Fruit fly (Drosophila melanogaster) whole organism, embryonic: ENCODE data around the gene Hrb27C.

Source experiments
- Abd-B ChIP-seq: fragments of 200-800 bp; sonication (Bioruptor generic); optimal IDR thresholded peaks from 2 replicates; lab custom pipeline; 2018; ENCODE audit warnings: missing biosample characterization, mild to moderate bottlenecking, missing genetic modification characterization, moderate library complexity
- Bdp1 ChIP-seq: fragments of 200-800 bp; sonication (Bioruptor generic); optimal IDR thresholded peaks from 3 replicates; lab custom pipeline; 2016; ENCODE audit warnings: missing biosample characterization, missing genetic modification characterization
- CG11695 ChIP-seq: fragments of 200-800 bp; sonication (Bioruptor generic); IDR thresholded peaks from 3 replicates; pipeline ENCODE4 v1.3.6; 2022; ENCODE audit warnings: missing biosample characterization, missing genetic modification characterization
- CG14860 ChIP-seq: fragments of 200-800 bp; sonication (Bioruptor generic); IDR thresholded peaks from 3 replicates; pipeline ENCODE4 v1.3.6; 2022; ENCODE audit warnings: missing biosample characterization, missing genetic modification characterization; ENCODE audit not compliant: partially characterized antibody
- CG15011 ChIP-seq: fragments of 200-800 bp; sonication (Bioruptor generic); optimal IDR thresholded peaks from 3 replicates; lab custom pipeline; 2018; ENCODE audit warnings: missing biosample characterization, mild to moderate bottlenecking, missing genetic modification characterization
- CG15269 ChIP-seq: fragments of 200-800 bp; sonication (Bioruptor generic); optimal IDR thresholded peaks from 2 replicates; lab custom pipeline; 2018; ENCODE audit warnings: missing biosample characterization, mild to moderate bottlenecking, missing genetic modification characterization, moderate library complexity
- CG15601 ChIP-seq: fragments of 200-800 bp; sonication (Bioruptor generic); optimal IDR thresholded peaks from 3 replicates; lab custom pipeline; 2019; ENCODE audit warnings: missing biosample characterization, mild to moderate bottlenecking, missing genetic modification characterization, moderate library complexity
- CG1603 ChIP-seq: fragments of 200-800 bp; sonication (Bioruptor generic); optimal IDR thresholded peaks from 2 replicates; lab custom pipeline; 2019; ENCODE audit warnings: missing biosample characterization, mild to moderate bottlenecking, missing genetic modification characterization, moderate library complexity
- CG18764 ChIP-seq: fragments of 200-800 bp; sonication (Bioruptor generic); optimal IDR thresholded peaks from 3 replicates; lab custom pipeline; 2016; ENCODE audit warnings: missing biosample characterization, missing genetic modification characterization
- CG2199 ChIP-seq: fragments of 200-800 bp; sonication (Bioruptor generic); IDR thresholded peaks from 3 replicates; pipeline ENCODE4 v1.3.6; 2022; ENCODE audit warnings: missing biosample characterization, missing genetic modification characterization
- CG30020 ChIP-seq: fragments of 200-800 bp; optimal IDR thresholded peaks from 2 replicates; lab custom pipeline; 2019; ENCODE audit warnings: missing biosample characterization, mild to moderate bottlenecking, missing genetic modification characterization, moderate library complexity
- CG30403 ChIP-seq: fragments of 200-800 bp; sonication (Bioruptor generic); optimal IDR thresholded peaks from 3 replicates; lab custom pipeline; 2016; ENCODE audit warnings: missing biosample characterization, missing genetic modification characterization
- CG33557 ChIP-seq: fragments of 200-800 bp; sonication (Bioruptor generic); optimal IDR thresholded peaks from 2 replicates; lab custom pipeline; 2019; ENCODE audit warnings: missing biosample characterization, mild to moderate bottlenecking, missing genetic modification characterization, moderate library complexity
- CG43689 ChIP-seq: fragments of 200-800 bp; sonication (Bioruptor generic); IDR thresholded peaks from 2 replicates; pipeline ENCODE4 v1.3.6; 2022; ENCODE audit warnings: missing biosample characterization, missing genetic modification characterization
- CG4617 ChIP-seq: fragments of 200-800 bp; sonication (Bioruptor generic); optimal IDR thresholded peaks from 3 replicates; lab custom pipeline; 2016; ENCODE audit warnings: missing biosample characterization, missing genetic modification characterization, borderline replicate concordance
- CG7271 ChIP-seq: fragments of 200-800 bp; sonication (Bioruptor generic); optimal IDR thresholded peaks from 2 replicates; lab custom pipeline; 2018; ENCODE audit warnings: missing biosample characterization, mild to moderate bottlenecking, missing genetic modification characterization, moderate library complexity
- CG8359 ChIP-seq: fragments of 200-800 bp; sonication (Bioruptor generic); optimal IDR thresholded peaks from 2 replicates; lab custom pipeline; 2017; ENCODE audit warnings: missing biosample characterization, mild to moderate bottlenecking, missing genetic modification characterization, borderline replicate concordance
- CG8478 ChIP-seq: fragments of >200 bp; optimal IDR thresholded peaks from 2 replicates; lab custom pipeline; 2018
- CG9817 ChIP-seq: fragments of 200-800 bp; sonication (Bioruptor generic); optimal IDR thresholded peaks from 2 replicates; lab custom pipeline; 2018; ENCODE audit warnings: missing biosample characterization, mild to moderate bottlenecking, missing genetic modification characterization, moderate library complexity
- CTCF ChIP-seq: fragments of 200-800 bp; sonication (Bioruptor generic); optimal IDR thresholded peaks from 2 replicates; lab custom pipeline; 2017; ENCODE audit warnings: missing biosample characterization, mild to moderate bottlenecking, missing genetic modification characterization, moderate library complexity
- H15 ChIP-seq: fragments of 200-800 bp; sonication (Bioruptor generic); IDR thresholded peaks from 3 replicates; pipeline ENCODE4 v1.3.6; 2022; ENCODE audit warnings: missing biosample characterization, missing genetic modification characterization
- Hr78 ChIP-seq, 2 experiments: fragments of 200-800 bp in 1 of 2; fragments of >200 bp in 1 of 2; sonication (Bioruptor generic) in 1 of 2; optimal IDR thresholded peaks; 2 replicates each; lab custom pipeline; 2017 to 2019; ENCODE audit warnings: missing biosample characterization in 2 of 2, missing genetic modification characterization in 2 of 2, mild to moderate bottlenecking in 1 of 2, moderate library complexity in 1 of 2
- Jarid2 ChIP-seq: fragments of 200-800 bp; sonication (Bioruptor generic); optimal IDR thresholded peaks from 3 replicates; lab custom pipeline; 2017; ENCODE audit warnings: mild to moderate bottlenecking, missing biosample characterization, missing genetic modification reagents, missing genetic modification characterization
- MTF-1 ChIP-seq: fragments of 200-800 bp; sonication (Bioruptor generic); optimal IDR thresholded peaks from 2 replicates; lab custom pipeline; 2018; ENCODE audit warnings: missing biosample characterization, mild to moderate bottlenecking, missing genetic modification characterization, borderline replicate concordance
- Nf-YB ChIP-seq: fragments of 200-800 bp; sonication (Bioruptor generic); optimal IDR thresholded peaks from 3 replicates; lab custom pipeline; 2019; ENCODE audit warnings: missing biosample characterization, mild to moderate bottlenecking, missing genetic modification characterization, moderate library complexity
- Oaz ChIP-seq: fragments of 200-800 bp; sonication (Bioruptor generic); IDR thresholded peaks from 2 replicates; pipeline ENCODE4 v1.3.6; 2022; ENCODE audit warnings: missing biosample characterization, missing genetic modification characterization
- Rfx ChIP-seq: fragments of 200-800 bp; sonication (Bioruptor generic); IDR thresholded peaks from 2 replicates; pipeline ENCODE4 v1.3.6; 2022; ENCODE audit warnings: missing biosample characterization, missing genetic modification characterization
- Sin3A ChIP-seq: fragments of >200 bp; optimal IDR thresholded peaks from 2 replicates; lab custom pipeline; 2018
- Sry-δ ChIP-seq: fragments of 200-800 bp; sonication (Bioruptor generic); optimal IDR thresholded peaks from 2 replicates; lab custom pipeline; 2016; ENCODE audit warnings: missing biosample characterization, missing genetic modification characterization
- Trl ChIP-seq, 3 experiments: fragments of >200 bp in 2 of 3; fragments of 200-800 bp in 1 of 3; sonication (Bioruptor generic) in 1 of 3; optimal IDR thresholded peaks; 2 replicates in 1 of 3; 3 replicates in 2 of 3; lab custom pipeline; 2016 to 2017; ENCODE audit warnings: missing biosample characterization in 1 of 3, missing genetic modification characterization in 1 of 3
- YL-1 ChIP-seq: fragments of 200-800 bp; sonication (Bioruptor generic); optimal IDR thresholded peaks from 3 replicates; lab custom pipeline; 2017; ENCODE audit warnings: missing biosample characterization, mild to moderate bottlenecking, missing genetic modification characterization
- caup ChIP-seq: fragments of 200-800 bp; sonication (Bioruptor generic); optimal IDR thresholded peaks from 3 replicates; lab custom pipeline; 2017; ENCODE audit warnings: missing biosample characterization, mild to moderate bottlenecking, missing genetic modification characterization, moderate library complexity; ENCODE audit not compliant: severe bottlenecking
- dimm ChIP-seq: fragments of 200-800 bp; sonication (Bioruptor generic); IDR thresholded peaks from 2 replicates; pipeline ENCODE4 v1.3.6; 2022; ENCODE audit warnings: missing biosample characterization, missing genetic modification characterization
- disco-r ChIP-seq: fragments of 200-800 bp; sonication (Bioruptor generic); optimal IDR thresholded peaks from 2 replicates; lab custom pipeline; 2016; ENCODE audit warnings: missing biosample characterization, missing genetic modification characterization
- dpn ChIP-seq, 2 experiments: fragments of 200-800 bp; sonication (Bioruptor generic); optimal IDR thresholded peaks; 3 replicates each; lab custom pipeline; 2016; ENCODE audit warnings: missing biosample characterization in 2 of 2, missing genetic modification characterization in 2 of 2
- dysf ChIP-seq: fragments of 200-800 bp; sonication (Bioruptor generic); IDR thresholded peaks from 3 replicates; pipeline ENCODE4 v1.3.6; 2022; ENCODE audit warnings: missing biosample characterization, missing genetic modification characterization
- fd102C ChIP-seq: fragments of 200-800 bp; sonication (Bioruptor generic); optimal IDR thresholded peaks from 2 replicates; lab custom pipeline; 2018; ENCODE audit warnings: missing biosample characterization, mild to moderate bottlenecking, missing genetic modification characterization, moderate library complexity
- fd64A ChIP-seq: fragments of 200-800 bp; sonication (Bioruptor generic); optimal IDR thresholded peaks from 3 replicates; lab custom pipeline; 2018; ENCODE audit warnings: missing biosample characterization, mild to moderate bottlenecking, missing genetic modification characterization
- ind ChIP-seq: fragments of 200-800 bp; sonication (Bioruptor generic); optimal IDR thresholded peaks from 3 replicates; lab custom pipeline; 2016; ENCODE audit warnings: missing biosample characterization, missing genetic modification characterization
- inv ChIP-seq: fragments of 200-800 bp; sonication (Bioruptor generic); IDR thresholded peaks from 2 replicates; pipeline ENCODE4 v1.3.6; 2022; ENCODE audit warnings: missing biosample characterization, missing genetic modification characterization; ENCODE audit not compliant: partially characterized antibody
- jing ChIP-seq: fragments of 200-800 bp; sonication (Bioruptor generic); optimal IDR thresholded peaks from 2 replicates; lab custom pipeline; 2018; ENCODE audit warnings: missing biosample characterization, mild to moderate bottlenecking, missing genetic modification characterization
- p53 ChIP-seq: fragments of 200-800 bp; sonication (Bioruptor generic); optimal IDR thresholded peaks from 2 replicates; lab custom pipeline; 2016; ENCODE audit warnings: missing biosample characterization, missing genetic modification characterization
- ranshi ChIP-seq: fragments of 200-800 bp; sonication (Bioruptor generic); IDR thresholded peaks from 2 replicates; pipeline ENCODE4 v1.3.6; 2022; ENCODE audit warnings: missing biosample characterization, missing genetic modification characterization
- rib ChIP-seq: fragments of 200-800 bp; sonication (Bioruptor generic); IDR thresholded peaks from 2 replicates; pipeline ENCODE4 v1.3.6; 2022; ENCODE audit warnings: missing biosample characterization, missing genetic modification characterization
- so ChIP-seq: fragments of 200-800 bp; sonication (Bioruptor generic); IDR thresholded peaks from 3 replicates; pipeline ENCODE4 v1.3.6; 2022; ENCODE audit warnings: missing biosample characterization, missing genetic modification characterization
- stwl ChIP-seq: fragments of 200-800 bp; sonication (Bioruptor generic); optimal IDR thresholded peaks from 3 replicates; lab custom pipeline; 2018; ENCODE audit warnings: missing biosample characterization, mild to moderate bottlenecking, missing genetic modification characterization, moderate library complexity
- tll ChIP-seq, 2 experiments: fragments of 200-800 bp in 1 of 2; fragments of >200 bp in 1 of 2; sonication (Bioruptor generic) in 1 of 2; optimal IDR thresholded peaks; 2 replicates each; lab custom pipeline; 2017 to 2019; ENCODE audit warnings: missing biosample characterization in 2 of 2, missing genetic modification characterization in 2 of 2, mild to moderate bottlenecking in 1 of 2, moderate library complexity in 1 of 2
- trh ChIP-seq: fragments of 200-800 bp; sonication (Bioruptor generic); optimal IDR thresholded peaks from 2 replicates; lab custom pipeline; 2016; ENCODE audit warnings: missing biosample characterization, missing genetic modification characterization
- yki ChIP-seq: fragments of >200 bp; optimal IDR thresholded peaks from 3 replicates; lab custom pipeline; 2018
- zen ChIP-seq: fragments of 200-800 bp; sonication (Bioruptor generic); optimal IDR thresholded peaks from 3 replicates; lab custom pipeline; 2018; ENCODE audit warnings: missing biosample characterization, mild to moderate bottlenecking, missing genetic modification characterization, moderate library complexity

The Hrb27C gene

dm6 chr2L:6918517-6919202 lies 1.8 kb upstream of the Hrb27C start, which contains the start of gene nop5 (continued):
- TF ChIP-seq Bdp1 (GFP tag; lab: Kevin White, UChicago) (no peak), fd64A (GFP tag; lab: Kevin White, UChicago) (no peak), dimm (GFP tag; lab: Robert Waterston, UW) (no peak), MTF-1 (GFP tag; lab: Kevin White, UChicago) (no peak), CG11695 (no peak; the same call in 2 of the 3 replicates), p53 (GFP tag; lab: Kevin White, UChicago) (no peak), tll (GFP tag; optimal IDR thresholded peaks at IDR 0.05; lab: Kevin White, UChicago) (no peak), Nf-YB (GFP tag; lab: Kevin White, UChicago) (peak; percentile 63), Jarid2 (no peak), jing (GFP tag; lab: Kevin White, UChicago) (no peak), inv (GFP tag; lab: Robert Waterston, UW) (no peak), dysf (GFP tag; lab: Robert Waterston, UW) (peak; percentile 64; the same call in 2 of the 3 replicates), CG15601 (tag; lab: Kevin White, UChicago) (peak; percentile 65), ranshi (no peak), CG2199 (GFP tag; lab: Robert Waterston, UW) (no peak), Trl (optimal IDR thresholded peaks at IDR 0.05; lab: Kevin White, UChicago) (no peak), Trl (GFP tag; optimal IDR thresholded peaks at IDR 0.05; lab: Kevin White, UChicago) (no peak), CTCF (GFP tag; lab: Kevin White, UChicago) (no peak), CG8359 (GFP tag; lab: Kevin White, UChicago) (peak; percentile 20), zen (tag; lab: Kevin White, UChicago) (peak; percentile 20), CG43689 (GFP tag; lab: Robert Waterston, UW) (no peak), CG1603 (tag; lab: Kevin White, UChicago) (peak; percentile 49), rib (no peak), CG30403 (GFP tag; lab: Kevin White, UChicago) (peak; percentile 60), stwl (no peak), Sin3A (lab: Kevin White, UChicago) (peak; percentile 19), yki (lab: Kevin White, UChicago) (no peak), disco-r (no peak), CG15011 (GFP tag; lab: Kevin White, UChicago) (no peak), Rfx (GFP tag; lab: Robert Waterston, UW) (peak; percentile 43; the same call in 1 of the 2 replicates), caup (GFP tag; lab: Kevin White, UChicago) (peak; percentile 37), Abd-B (GFP tag; lab: Kevin White, UChicago) (no peak), CG8478 (lab: Kevin White, UChicago) (no peak), trh (GFP tag; lab: Kevin White, UChicago) (no peak), YL-1 (peak; percentile 93), CG4617 (no peak), fd102C (GFP tag; lab: Kevin White, UChicago) (no peak), CG9817 (peak; percentile 69), CG30020 (tag; lab: Kevin White, UChicago) (peak; percentile 50), Hr78 (GFP tag; optimal IDR thresholded peaks at IDR 0.05; lab: Kevin White, UChicago) (no peak), CG33557 (peak; percentile 74), CG18764 (GFP tag; lab: Kevin White, UChicago) (peak; percentile 26), Sry-δ (GFP tag; lab: Kevin White, UChicago) (no peak), Oaz (GFP tag; lab: Robert Waterston, UW) (no peak), CG15269 (no peak), dpn (GFP tag; optimal IDR thresholded peaks at IDR 0.05; lab: Kevin White, UChicago) (peak; percentile 4 to 40), ind (GFP tag; lab: Kevin White, UChicago) (peak; percentile 53), CG14860 (GFP tag; lab: Robert Waterston, UW) (no peak), so (GFP tag; lab: Robert Waterston, UW) (no peak), H15 (0 out of 3 replicates have a peak, but pooled peaks have one; percentile 44), CG7271 (tag; lab: Kevin White, UChicago) (no peak)
